Fruit fly (Drosophila melanogaster): ENCODE data around the gene promL.

- TF ChIP-seq psq (GFP tag; optimal IDR thresholded peaks at IDR 0.05), result no peak
- no peak for TF ChIP-seq Rel (GFP tag; optimal IDR thresholded peaks at IDR 0.05)
- TF ChIP-seq Rel (tag; optimal IDR thresholded peaks at IDR 0.05), result no peak
- TF ChIP-seq h (GFP tag; optimal IDR thresholded peaks at IDR 0.05), result no peak
- TF ChIP-seq sage (GFP tag; optimal IDR thresholded peaks at IDR 0.05), result no peak
- no peak for TF ChIP-seq pan (optimal IDR thresholded peaks at IDR 0.05)
- TF ChIP-seq br (GFP tag; optimal IDR thresholded peaks at IDR 0.05), result no peak
- peak; percentile 1 for TF ChIP-seq CrebA (GFP tag; optimal IDR thresholded peaks at IDR 0.05; ENCODE audit: borderline replicate concordance)
- TF ChIP-seq Vsx2 (GFP tag; optimal IDR thresholded peaks at IDR 0.05; ENCODE audit: partially characterized antibody), result no peak
- TF ChIP-seq dmrt93B (GFP tag; optimal IDR thresholded peaks at IDR 0.05), result no peak
- no peak for TF ChIP-seq Abd-B (GFP tag; optimal IDR thresholded peaks at IDR 0.05)
- TF ChIP-seq lola (GFP tag; optimal IDR thresholded peaks at IDR 0.05), result no peak
- TF ChIP-seq Hr78 (GFP tag; optimal IDR thresholded peaks at IDR 0.05), result no peak
- TF ChIP-seq dsf (GFP tag; optimal IDR thresholded peaks at IDR 0.05; ENCODE audit: borderline replicate concordance), result no peak
Observed at dm6 chr3L:3096726-3097597, 30.6 kb downstream of the promL start.

Measured in whole organism, wandering third instar larva.